Worm (Caenorhabditis elegans) whole organism, late embryonic: ENCODE data around the gene Y2H9A.4.

Experiments used
- C08G9.2 ChIP-seq: sonication (generic microtip); optimal IDR thresholded peaks from 2 replicates; lab custom pipeline; 2016; ENCODE audit warnings: mild to moderate bottlenecking, missing genetic modification characterization, moderate library complexity, missing compliant biosample characterization
- K02D7.2 ChIP-seq: sonication (generic microtip); optimal IDR thresholded peaks from 2 replicates; lab custom pipeline; 2017; ENCODE audit warnings: mild to moderate bottlenecking, missing genetic modification characterization, missing compliant biosample characterization
- T23F11.4 ChIP-seq: fragments of 200-800 bp; sonication (Bioruptor generic); optimal IDR thresholded peaks from 2 replicates; lab custom pipeline; 2018; ENCODE audit warnings: mild to moderate bottlenecking, missing genetic modification characterization, missing compliant biosample characterization
- Y22D7AL.16 ChIP-seq: sonication (generic microtip); optimal IDR thresholded peaks from 2 replicates; lab custom pipeline; 2016; ENCODE audit warnings: missing genetic modification characterization, missing compliant biosample characterization
- ceh-14 ChIP-seq: sonication (generic microtip); optimal IDR thresholded peaks from 2 replicates; lab custom pipeline; 2016; ENCODE audit warnings: missing genotype, missing genetic modification characterization, missing compliant biosample characterization
- ceh-19 ChIP-seq: fragments of 200-800 bp; sonication (Bioruptor generic); optimal IDR thresholded peaks from 2 replicates; lab custom pipeline; 2018; ENCODE audit warnings: mild to moderate bottlenecking, missing genetic modification characterization, missing compliant biosample characterization
- ceh-2 ChIP-seq: sonication (generic microtip); optimal IDR thresholded peaks from 2 replicates; lab custom pipeline; 2016; ENCODE audit warnings: missing genotype, missing genetic modification characterization, missing compliant biosample characterization
- ceh-22 ChIP-seq: sonication (generic microtip); optimal IDR thresholded peaks from 2 replicates; lab custom pipeline; 2017; ENCODE audit warnings: missing biosample characterization, missing genetic modification characterization
- ceh-31 ChIP-seq: sonication (generic microtip); optimal IDR thresholded peaks from 2 replicates; lab custom pipeline; 2016; ENCODE audit warnings: missing genetic modification characterization, missing compliant biosample characterization
- ceh-34 ChIP-seq: sonication (generic microtip); optimal IDR thresholded peaks from 2 replicates; lab custom pipeline; 2016; ENCODE audit warnings: mild to moderate bottlenecking, missing genetic modification characterization, missing compliant biosample characterization
- ceh-45 ChIP-seq: fragments of 200-800 bp; sonication (Bioruptor generic); IDR thresholded peaks from 2 replicates; pipeline ENCODE4 v1.3.6; 2022; ENCODE audit warnings: missing genetic modification reagents, missing genetic modification characterization, missing compliant biosample characterization
- ceh-48 ChIP-seq: sonication (generic microtip); optimal IDR thresholded peaks from 2 replicates; lab custom pipeline; 2016; ENCODE audit warnings: missing genetic modification characterization, inconsistent platforms, missing compliant biosample characterization
- ceh-6 ChIP-seq: fragments of 200-800 bp; sonication (Bioruptor generic); optimal IDR thresholded peaks from 2 replicates; lab custom pipeline; 2018; ENCODE audit warnings: mild to moderate bottlenecking, missing genetic modification characterization, missing compliant biosample characterization
- dmd-4 ChIP-seq: sonication (generic microtip); optimal IDR thresholded peaks from 2 replicates; lab custom pipeline; 2016; ENCODE audit warnings: borderline replicate concordance, missing genetic modification characterization, missing compliant biosample characterization
- elt-4 ChIP-seq: sonication (generic microtip); optimal IDR thresholded peaks from 2 replicates; lab custom pipeline; 2016; ENCODE audit warnings: missing genetic modification characterization, missing compliant biosample characterization
- ets-4 ChIP-seq: sonication (generic microtip); optimal IDR thresholded peaks from 2 replicates; lab custom pipeline; 2016; ENCODE audit warnings: missing genetic modification characterization, missing compliant biosample characterization
- eyg-1 ChIP-seq: sonication (generic microtip); optimal IDR thresholded peaks from 2 replicates; lab custom pipeline; 2016; ENCODE audit warnings: missing genotype, missing genetic modification characterization, missing compliant biosample characterization
- fax-1 ChIP-seq: sonication (generic microtip); optimal IDR thresholded peaks from 2 replicates; lab custom pipeline; 2016; ENCODE audit warnings: missing genotype, missing genetic modification characterization, missing compliant biosample characterization
- fkh-10 ChIP-seq: fragments of 150-350 bp; optimal IDR thresholded peaks from 2 replicates; lab custom pipeline; 2014; ENCODE audit warnings: missing biosample characterization, missing genetic modification reagents, missing genetic modification characterization
- fkh-6 ChIP-seq: sonication (generic microtip); optimal IDR thresholded peaks from 2 replicates; lab custom pipeline; 2016; ENCODE audit warnings: missing genetic modification characterization, missing compliant biosample characterization
- hlh-8 ChIP-seq: sonication (generic microtip); optimal IDR thresholded peaks from 2 replicates; lab custom pipeline; 2016; ENCODE audit warnings: missing genotype, missing genetic modification characterization, missing compliant biosample characterization
- mec-3 ChIP-seq: sonication (generic microtip); optimal IDR thresholded peaks from 2 replicates; lab custom pipeline; 2016; ENCODE audit warnings: borderline replicate concordance, missing genetic modification characterization, missing compliant biosample characterization
- odd-2 ChIP-seq: sonication (generic microtip); optimal IDR thresholded peaks from 2 replicates; lab custom pipeline; 2017; ENCODE audit warnings: antibody characterized with exemption, mild to moderate bottlenecking, missing genetic modification characterization, missing compliant biosample characterization
- pax-1 ChIP-seq: fragments of 150-350 bp; optimal IDR thresholded peaks from 2 replicates; lab custom pipeline; 2014; ENCODE audit warnings: missing biosample characterization, missing genetic modification characterization
- pros-1 ChIP-seq: fragments of 150-350 bp; optimal IDR thresholded peaks from 2 replicates; lab custom pipeline; 2014; ENCODE audit warnings: missing biosample characterization, missing genetic modification reagents, missing genetic modification characterization
- ref-2 ChIP-seq: sonication (generic microtip); optimal IDR thresholded peaks from 2 replicates; lab custom pipeline; 2016; ENCODE audit warnings: missing genetic modification characterization, missing compliant biosample characterization
- rnt-1 ChIP-seq: sonication (generic microtip); optimal IDR thresholded peaks from 2 replicates; lab custom pipeline; 2016; ENCODE audit warnings: missing genetic modification characterization, missing compliant biosample characterization
- sdc-2 ChIP-seq: sonication (generic microtip); optimal IDR thresholded peaks from 2 replicates; lab custom pipeline; 2016; ENCODE audit warnings: missing genotype, missing genetic modification characterization, missing compliant biosample characterization
- sox-4 ChIP-seq: sonication (generic microtip); optimal IDR thresholded peaks from 2 replicates; lab custom pipeline; 2017; ENCODE audit warnings: mild to moderate bottlenecking, missing genetic modification characterization, inconsistent platforms, missing compliant biosample characterization
- tbx-2 ChIP-seq: sonication (generic microtip); optimal IDR thresholded peaks from 2 replicates; lab custom pipeline; 2016; ENCODE audit warnings: missing genetic modification characterization, missing compliant biosample characterization
- tbx-7 ChIP-seq: sonication (generic microtip); optimal IDR thresholded peaks from 2 replicates; lab custom pipeline; 2016; ENCODE audit warnings: missing genotype, missing genetic modification characterization, missing compliant biosample characterization
- unc-42 ChIP-seq: sonication (generic microtip); optimal IDR thresholded peaks from 2 replicates; lab custom pipeline; 2016; ENCODE audit warnings: missing genotype, missing genetic modification characterization, missing compliant biosample characterization
- zip-5 ChIP-seq: sonication (generic microtip); optimal IDR thresholded peaks from 2 replicates; lab custom pipeline; 2016; ENCODE audit warnings: missing genetic modification characterization, missing compliant biosample characterization

Y2H9A.4 gene

ce11 chrV:13409089-13409488 lies 36.6 kb upstream of the Y2H9A.4 start:
- TF ChIP-seq unc-42 (tag; lab: Kevin White, UChicago) (peak; percentile 12), ref-2 (peak; percentile 26), ets-4 (no peak), zip-5 (tag; lab: Kevin White, UChicago) (peak; percentile 11), pros-1 (tag; lab: Kevin White, UChicago) (no peak), tbx-7 (tag; lab: Kevin White, UChicago) (peak; percentile 37), Y22D7AL.16 (no peak), ceh-31 (peak; percentile 61), ceh-2 (peak; percentile 52), ceh-14 (tag; lab: Kevin White, UChicago) (peak; percentile 66), C08G9.2 (peak; percentile 57), dmd-4 (tag; lab: Kevin White, UChicago) (no peak)

ce11 chrV:13410688-13411087 lies 35.0 kb upstream of the Y2H9A.4 start, which contains the start of gene F53F1.4:
TSS of gene F53F1.4 (plus strand) at chrV:13411077.
- TF ChIP-seq mec-3 (tag; lab: Kevin White, UChicago) (no peak), K02D7.2 (tag; lab: Kevin White, UChicago) (no peak), pax-1 (no peak), sox-4 (tag; lab: Kevin White, UChicago) (no peak), C08G9.2 (no peak), tbx-7 (tag; lab: Kevin White, UChicago) (no peak), fax-1 (no peak), ceh-14 (tag; lab: Kevin White, UChicago) (no peak), sdc-2 (no peak), ceh-45 (GFP tag; lab: Robert Waterston, UW) (no peak), Y22D7AL.16 (no peak), zip-5 (tag; lab: Kevin White, UChicago) (no peak), eyg-1 (tag; lab: Kevin White, UChicago) (no peak), ceh-48 (no peak)

ce11 chrV:13411225-13411991 lies 34.3 kb upstream of the Y2H9A.4 start:
- TF ChIP-seq odd-2 (tag; lab: Kevin White, UChicago) (no peak), fkh-10 (GFP tag; lab: Kevin White, UChicago) (no peak), ceh-19 (GFP tag; lab: Kevin White, UChicago) (peak; percentile 17), fkh-6 (peak; percentile 5), ceh-22 (tag; lab: Kevin White, UChicago) (no peak), mec-3 (tag; lab: Kevin White, UChicago) (no peak), elt-4 (tag; lab: Kevin White, UChicago) (no peak), eyg-1 (tag; lab: Kevin White, UChicago) (no peak)
- TF ChIP-seq, all 69 proteins: peak for 2

ce11 chrV:13411992-13412298 lies 33.8 kb upstream of the Y2H9A.4 start:
- TF ChIP-seq rnt-1 (tag; lab: Kevin White, UChicago): no peak

ce11 chrV:13413301-13413700 lies 32.4 kb upstream of the Y2H9A.4 start:
- TF ChIP-seq T23F11.4 (GFP tag; lab: Kevin White, UChicago): no peak
- TF ChIP-seq ceh-34 (tag; lab: Kevin White, UChicago): no peak
- no peak for TF ChIP-seq tbx-2 (tag; lab: Kevin White, UChicago)
- TF ChIP-seq hlh-8 (tag; lab: Kevin White, UChicago): no peak
- TF ChIP-seq sdc-2: no peak

- no peak for TF ChIP-seq zip-5 (tag; lab: Kevin White, UChicago)
- TF ChIP-seq rnt-1 (tag; lab: Kevin White, UChicago): peak; percentile 31
- no peak for TF ChIP-seq ceh-6
- TF ChIP-seq, all 69 proteins: peak for 1
Observed at ce11 chrV:13414585-13414984, 31.1 kb upstream of the Y2H9A.4 start, which contains the start of gene cut-2. TSS of gene cut-2 (plus strand) at chrV:13414949.
